Fruit fly (Drosophila melanogaster) whole organism, prepupa: Measurements from ENCODE around the gene TfIIA-S.

Experiments
- CG10631 ChIP-seq: fragments of 200-800 bp; sonication (Bioruptor generic); optimal IDR thresholded peaks from 2 replicates; lab custom pipeline; 2016; ENCODE audit warnings: missing biosample characterization, missing genetic modification characterization
- CG10669 ChIP-seq: fragments of 200-800 bp; sonication (Bioruptor generic); optimal IDR thresholded peaks from 3 replicates; lab custom pipeline; 2018; ENCODE audit warnings: missing biosample characterization, mild to moderate bottlenecking, missing genetic modification characterization, moderate library complexity
- CG11294 ChIP-seq: fragments of 200-800 bp; sonication (Bioruptor generic); IDR thresholded peaks from 2 replicates; pipeline ENCODE4 v1.3.6; 2022; ENCODE audit warnings: missing biosample characterization, missing genetic modification characterization
- CG11762 ChIP-seq: fragments of 200-800 bp; sonication (Bioruptor generic); optimal IDR thresholded peaks from 3 replicates; lab custom pipeline; 2016; ENCODE audit warnings: missing biosample characterization, missing genetic modification characterization; ENCODE audit not compliant: insufficient read depth
- CG11902 ChIP-seq: fragments of 200-800 bp; sonication (Bioruptor generic); optimal IDR thresholded peaks from 3 replicates; lab custom pipeline; 2016; ENCODE audit warnings: missing biosample characterization, missing genetic modification characterization
- CG15336 ChIP-seq: fragments of 200-800 bp; sonication (Bioruptor generic); IDR thresholded peaks from 2 replicates; pipeline ENCODE4 v1.3.6; 2022; ENCODE audit warnings: missing biosample characterization, missing genetic modification characterization
- CG16779 ChIP-seq: fragments of 200-800 bp; sonication (Bioruptor generic); optimal IDR thresholded peaks from 3 replicates; lab custom pipeline; 2017; ENCODE audit warnings: missing biosample characterization, mild to moderate bottlenecking, missing genetic modification characterization
- CG3032 ChIP-seq: fragments of 200-800 bp; optimal IDR thresholded peaks from 2 replicates; lab custom pipeline; 2019; ENCODE audit warnings: missing biosample characterization, mild to moderate bottlenecking, missing genetic modification characterization, moderate library complexity
- CG31627 ChIP-seq: fragments of 200-800 bp; sonication (Bioruptor generic); optimal IDR thresholded peaks from 3 replicates; lab custom pipeline; 2016; ENCODE audit warnings: missing biosample characterization, missing genetic modification characterization
- CG32006 ChIP-seq: fragments of 200-800 bp; sonication (Bioruptor generic); optimal IDR thresholded peaks from 3 replicates; lab custom pipeline; 2017; ENCODE audit warnings: missing biosample characterization, mild to moderate bottlenecking, missing genetic modification characterization
- CG34406 ChIP-seq: fragments of 200-800 bp; sonication (Bioruptor generic); optimal IDR thresholded peaks from 3 replicates; lab custom pipeline; 2016; ENCODE audit warnings: missing biosample characterization, missing genetic modification characterization
- CG3919 ChIP-seq: fragments of 200-800 bp; sonication (Bioruptor generic); optimal IDR thresholded peaks from 3 replicates; lab custom pipeline; 2016; ENCODE audit warnings: missing biosample characterization, missing genetic modification characterization
- CG4318 ChIP-seq: fragments of 200-800 bp; sonication (Bioruptor generic); optimal IDR thresholded peaks from 3 replicates; lab custom pipeline; 2017; ENCODE audit warnings: missing biosample characterization, mild to moderate bottlenecking, missing genetic modification characterization
- CG6163 ChIP-seq: fragments of 200-800 bp; sonication (Bioruptor generic); IDR thresholded peaks from 3 replicates; pipeline ENCODE4 v1.3.6; 2022; ENCODE audit warnings: missing biosample characterization, missing genetic modification characterization
- CG6276 ChIP-seq: fragments of 200-800 bp; sonication (Bioruptor generic); optimal IDR thresholded peaks from 2 replicates; lab custom pipeline; 2017; ENCODE audit warnings: missing biosample characterization, mild to moderate bottlenecking, missing genetic modification characterization
- CG6792 ChIP-seq: fragments of 200-800 bp; sonication (Bioruptor generic); optimal IDR thresholded peaks from 3 replicates; lab custom pipeline; 2016; ENCODE audit warnings: missing biosample characterization, missing genetic modification characterization
- CG6808 ChIP-seq: fragments of 200-800 bp; sonication (Bioruptor generic); optimal IDR thresholded peaks from 3 replicates; lab custom pipeline; 2017; ENCODE audit warnings: missing biosample characterization, missing genetic modification characterization, mild to moderate bottlenecking, moderate library complexity, missing genetic modification reagents
- CG6854 ChIP-seq: fragments of 200-800 bp; sonication (Bioruptor generic); optimal IDR thresholded peaks from 2 replicates; lab custom pipeline; 2017; ENCODE audit warnings: missing biosample characterization, mild to moderate bottlenecking, missing genetic modification characterization
- CG7368 ChIP-seq: fragments of 200-800 bp; sonication (Bioruptor generic); optimal IDR thresholded peaks from 3 replicates; lab custom pipeline; 2016; ENCODE audit warnings: missing biosample characterization, missing genetic modification characterization
- CG8119 ChIP-seq: fragments of 200-800 bp; sonication (Bioruptor generic); IDR thresholded peaks from 3 replicates; pipeline ENCODE4 v1.3.6; 2022; ENCODE audit warnings: missing biosample characterization, missing genetic modification characterization
- CG8319 ChIP-seq: fragments of 200-800 bp; sonication (Bioruptor generic); optimal IDR thresholded peaks from 3 replicates; lab custom pipeline; 2016; ENCODE audit warnings: missing biosample characterization, missing genetic modification characterization
- Eip75B ChIP-seq: fragments of 200-800 bp; sonication (Bioruptor generic); optimal IDR thresholded peaks from 3 replicates; lab custom pipeline; 2016; ENCODE audit warnings: missing biosample characterization, missing genetic modification characterization
- Eip78C ChIP-seq: fragments of 200-800 bp; sonication (Bioruptor generic); peaks from one replicate; lab custom pipeline; 2016; ENCODE audit warnings: missing biosample characterization, missing genetic modification characterization
- Eip93F ChIP-seq: fragments of 200-800 bp; sonication (Bioruptor generic); optimal IDR thresholded peaks from 2 replicates; lab custom pipeline; 2016; ENCODE audit warnings: missing biosample characterization, mild to moderate bottlenecking, missing genetic modification characterization
- Ets96B ChIP-seq: fragments of 200-800 bp; optimal IDR thresholded peaks from 2 replicates; lab custom pipeline; 2019; ENCODE audit warnings: missing biosample characterization, mild to moderate bottlenecking, missing genetic modification characterization, moderate library complexity
- Gug ChIP-seq: fragments of 200-800 bp; sonication (Bioruptor generic); IDR thresholded peaks from 2 replicates; pipeline ENCODE4 v1.3.6; 2022; ENCODE audit warnings: missing biosample characterization, missing genetic modification characterization
- Hr39 ChIP-seq: fragments of 200-800 bp; sonication (Bioruptor generic); optimal IDR thresholded peaks from 2 replicates; lab custom pipeline; 2016; ENCODE audit warnings: missing biosample characterization, missing genetic modification characterization
- Hr4 ChIP-seq: fragments of 200-800 bp; sonication (Bioruptor generic); optimal IDR thresholded peaks from 3 replicates; lab custom pipeline; 2016; ENCODE audit warnings: missing biosample characterization, missing genetic modification characterization
- Lpt ChIP-seq: fragments of 200-800 bp; sonication (Bioruptor generic); optimal IDR thresholded peaks from 3 replicates; lab custom pipeline; 2016; ENCODE audit warnings: missing biosample characterization, missing genetic modification characterization
- Met ChIP-seq: fragments of 200-800 bp; sonication (Bioruptor generic); optimal IDR thresholded peaks from 3 replicates; lab custom pipeline; 2016; ENCODE audit warnings: missing biosample characterization, missing genetic modification characterization
- OdsH ChIP-seq: fragments of 200-800 bp; sonication (Bioruptor generic); optimal IDR thresholded peaks from 3 replicates; lab custom pipeline; 2016; ENCODE audit warnings: missing biosample characterization, missing genetic modification characterization
- Sox14 ChIP-seq: fragments of 200-800 bp; sonication (Bioruptor generic); optimal IDR thresholded peaks from 3 replicates; lab custom pipeline; 2016; ENCODE audit warnings: missing biosample characterization, missing genetic modification characterization
- Sox15 ChIP-seq: fragments of 200-800 bp; sonication (Bioruptor generic); optimal IDR thresholded peaks from 3 replicates; lab custom pipeline; 2016; ENCODE audit warnings: missing biosample characterization, missing genetic modification characterization
- acj6 ChIP-seq: fragments of 200-800 bp; sonication (Bioruptor generic); optimal IDR thresholded peaks from 3 replicates; lab custom pipeline; 2016; ENCODE audit warnings: missing biosample characterization, missing genetic modification characterization
- cyc ChIP-seq: fragments of 200-800 bp; sonication (Bioruptor generic); optimal IDR thresholded peaks from 3 replicates; lab custom pipeline; 2016; ENCODE audit warnings: missing biosample characterization, missing genetic modification characterization
- dac ChIP-seq: fragments of 200-800 bp; sonication (Bioruptor generic); optimal IDR thresholded peaks from 2 replicates; lab custom pipeline; 2017; ENCODE audit warnings: missing biosample characterization, mild to moderate bottlenecking, missing genetic modification characterization
- dsx ChIP-seq: fragments of 200-800 bp; optimal IDR thresholded peaks from 3 replicates; lab custom pipeline; 2019; ENCODE audit warnings: missing biosample characterization, mild to moderate bottlenecking, missing genetic modification characterization, moderate library complexity; ENCODE audit not compliant: poor library complexity, severe bottlenecking
- eg ChIP-seq: fragments of 200-800 bp; sonication (Bioruptor generic); IDR thresholded peaks from 3 replicates; pipeline ENCODE4 v1.3.6; 2022; ENCODE audit warnings: missing biosample characterization, missing genetic modification characterization
- fd59A ChIP-seq: fragments of 200-800 bp; sonication (Bioruptor generic); optimal IDR thresholded peaks from 2 replicates; lab custom pipeline; 2017; ENCODE audit warnings: missing biosample characterization, mild to moderate bottlenecking, missing genetic modification characterization, missing genetic modification reagents
- fkh ChIP-seq: fragments of 200-800 bp; sonication (Bioruptor generic); optimal IDR thresholded peaks from 3 replicates; lab custom pipeline; 2017; ENCODE audit warnings: missing biosample characterization, mild to moderate bottlenecking, missing genetic modification characterization, moderate library complexity
- lz ChIP-seq: fragments of 200-800 bp; sonication (Bioruptor generic); optimal IDR thresholded peaks from 3 replicates; lab custom pipeline; 2016; ENCODE audit warnings: missing biosample characterization, missing genetic modification characterization
- net ChIP-seq: fragments of 200-800 bp; sonication (Bioruptor generic); optimal IDR thresholded peaks from 3 replicates; lab custom pipeline; 2016; ENCODE audit warnings: missing biosample characterization, missing genetic modification characterization
- pdm3 ChIP-seq: fragments of 200-800 bp; sonication (Bioruptor generic); optimal IDR thresholded peaks from 3 replicates; lab custom pipeline; 2016; ENCODE audit warnings: missing biosample characterization, missing genetic modification characterization
- spab ChIP-seq: fragments of 200-800 bp; sonication (Bioruptor generic); optimal IDR thresholded peaks from 2 replicates; lab custom pipeline; 2017; ENCODE audit warnings: missing biosample characterization, mild to moderate bottlenecking, missing genetic modification characterization, missing genetic modification reagents
- svp ChIP-seq: fragments of 200-800 bp; sonication (Bioruptor generic); peaks from one replicate; lab custom pipeline; 2016; ENCODE audit warnings: missing biosample characterization, missing genetic modification characterization
- topi ChIP-seq: fragments of 200-800 bp; sonication (Bioruptor generic); optimal IDR thresholded peaks from 3 replicates; lab custom pipeline; 2016; ENCODE audit warnings: missing biosample characterization, missing genetic modification characterization
- vri ChIP-seq: fragments of 200-800 bp; sonication (Bioruptor generic); optimal IDR thresholded peaks from 3 replicates; lab custom pipeline; 2016; ENCODE audit warnings: missing biosample characterization, mild to moderate bottlenecking, missing genetic modification characterization

Gene TfIIA-S

DNA sequence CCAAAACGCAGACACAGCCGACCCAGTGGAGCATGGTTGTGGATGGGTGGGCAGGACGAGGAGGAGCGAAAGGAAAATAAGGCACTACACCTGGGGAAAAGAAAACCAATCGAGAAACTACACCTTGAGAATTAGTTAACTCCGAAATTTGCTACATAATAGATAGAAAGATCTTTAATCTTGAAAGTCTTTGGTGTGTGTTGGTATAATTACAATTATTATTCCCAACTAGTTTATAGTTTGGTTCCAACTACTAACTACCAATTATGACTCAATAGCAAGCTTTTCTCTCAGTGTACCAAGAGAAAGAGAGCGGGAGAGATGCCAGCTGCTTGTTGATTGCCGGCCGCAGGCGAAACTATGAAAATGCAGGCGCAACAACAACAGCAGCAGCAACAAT lies 16.7 kb downstream of the TfIIA-S start (continued):
- TF ChIP-seq Met (GFP tag; lab: Kevin White, UChicago) = peak; percentile 78
- TF ChIP-seq Hr4 (GFP tag; lab: Kevin White, UChicago) = peak; percentile 91
- TF ChIP-seq acj6 = peak; percentile 72
- TF ChIP-seq CG6808 (GFP tag; lab: Kevin White, UChicago) = peak; percentile 66
- peak; percentile 34; the same call in 1 of the 2 replicates for TF ChIP-seq CG11294
- TF ChIP-seq Lpt (GFP tag; lab: Kevin White, UChicago) = peak; percentile 79
- peak; percentile 62 for TF ChIP-seq cyc (GFP tag; lab: Kevin White, UChicago)
- peak; percentile 87 for TF ChIP-seq CG32006 (GFP tag; lab: Kevin White, UChicago)
- TF ChIP-seq CG6276 (GFP tag; lab: Kevin White, UChicago) = peak; percentile 81
- TF ChIP-seq net = peak; percentile 77
- peak; percentile 68 for TF ChIP-seq Ets96B (tag; lab: Kevin White, UChicago)
- TF ChIP-seq dac (GFP tag; lab: Kevin White, UChicago) = peak; percentile 71
- TF ChIP-seq Eip93F (GFP tag; lab: Kevin White, UChicago) = peak; percentile 13
- peak; percentile 64 for TF ChIP-seq svp (GFP tag; lab: Kevin White, UChicago)
- TF ChIP-seq CG10631 (GFP tag; lab: Kevin White, UChicago) = peak; percentile 76
- no peak for TF ChIP-seq fkh (GFP tag; lab: Kevin White, UChicago)
- peak; percentile 73 for TF ChIP-seq CG11762
- peak; percentile 79 for TF ChIP-seq Sox14 (GFP tag; lab: Kevin White, UChicago)
- peak; percentile 69 for TF ChIP-seq CG4318 (GFP tag; lab: Kevin White, UChicago)
- peak; percentile 89 for TF ChIP-seq CG6163 (GFP tag; lab: Robert Waterston, UW)
- TF ChIP-seq CG8319 (GFP tag; lab: Kevin White, UChicago) = peak; percentile 39
- TF ChIP-seq Gug = peak; percentile 71; the same call in 1 of the 2 replicates
- TF ChIP-seq, all 60 proteins: peak for 55

DNA sequence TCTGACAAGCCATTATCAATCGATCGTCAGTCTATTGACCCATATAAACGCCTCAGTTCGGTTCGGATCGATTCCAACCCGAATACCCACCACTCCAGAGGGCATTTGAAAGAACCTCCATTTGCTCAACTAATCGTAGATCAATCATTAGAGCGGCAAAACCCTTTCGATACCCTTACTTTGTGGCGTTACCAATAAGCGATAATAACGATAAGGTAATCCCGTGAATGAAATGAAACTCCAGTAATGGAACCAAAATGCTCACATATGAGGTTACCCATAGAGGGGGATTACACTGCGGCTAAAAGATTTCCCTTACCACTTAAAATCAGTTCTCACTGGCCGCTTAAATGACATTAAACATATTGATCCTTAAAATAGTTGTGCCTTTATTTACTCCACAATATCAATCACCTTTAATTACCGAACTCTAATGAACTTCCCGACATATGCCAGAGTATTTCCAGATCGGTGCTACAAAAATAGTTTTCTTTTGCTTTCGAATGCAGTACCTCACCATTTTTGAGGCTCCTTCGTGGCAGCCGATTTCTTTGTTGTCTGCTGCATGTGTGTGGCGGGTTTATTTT lies 18.2 kb downstream of the TfIIA-S start:
- TF ChIP-seq CG15336 = 0 out of 2 replicates have a peak, but pooled peaks have one; percentile 25
- TF ChIP-seq CG6163 (GFP tag; lab: Robert Waterston, UW) = peak; percentile 55; the same call in 1 of the 3 replicates
- peak; percentile 47 for TF ChIP-seq topi (GFP tag; lab: Kevin White, UChicago)
- peak; percentile 35 for TF ChIP-seq CG7368 (GFP tag; lab: Kevin White, UChicago)
- TF ChIP-seq pdm3 (GFP tag; lab: Kevin White, UChicago) = peak; percentile 27
- peak; percentile 6 for TF ChIP-seq Eip75B (GFP tag; lab: Kevin White, UChicago)
- 0 out of 3 replicates have a peak, but pooled peaks have one; percentile 37 for TF ChIP-seq eg
- TF ChIP-seq CG8319 (GFP tag; lab: Kevin White, UChicago) = peak; percentile 33
- TF ChIP-seq lz (GFP tag; lab: Kevin White, UChicago) = peak; percentile 41
- TF ChIP-seq Sox14 (GFP tag; lab: Kevin White, UChicago) = peak; percentile 70
- peak; percentile 13 for TF ChIP-seq spab (GFP tag; lab: Kevin White, UChicago)
- peak; percentile 51 for TF ChIP-seq CG31627 (GFP tag; lab: Kevin White, UChicago)
- TF ChIP-seq acj6 = peak; percentile 51
- TF ChIP-seq cyc (GFP tag; lab: Kevin White, UChicago) = peak; percentile 58
- TF ChIP-seq CG10631 (GFP tag; lab: Kevin White, UChicago) = peak; percentile 7
- TF ChIP-seq Eip93F (GFP tag; lab: Kevin White, UChicago) = no peak
- TF ChIP-seq Sox15 (GFP tag; lab: Kevin White, UChicago) = no peak
- peak; percentile 11 for TF ChIP-seq Hr4 (GFP tag; lab: Kevin White, UChicago)
- TF ChIP-seq CG8119 (GFP tag; lab: Robert Waterston, UW) = 0 out of 3 replicates have a peak, but pooled peaks have one; percentile 22
- TF ChIP-seq CG6854 = no peak
- TF ChIP-seq vri = peak; percentile 51
- TF ChIP-seq CG11902 = peak; percentile 25
- peak; percentile 43 for TF ChIP-seq CG32006 (GFP tag; lab: Kevin White, UChicago)
- no peak for TF ChIP-seq CG16779 (tag; lab: Kevin White, UChicago)
- TF ChIP-seq Hr39 (GFP tag; lab: Kevin White, UChicago) = peak; percentile 55
- no peak for TF ChIP-seq CG3032 (tag; lab: Kevin White, UChicago)
- TF ChIP-seq CG4318 (GFP tag; lab: Kevin White, UChicago) = no peak
- peak; percentile 69 for TF ChIP-seq svp (GFP tag; lab: Kevin White, UChicago)
- TF ChIP-seq CG10669 = peak; percentile 48
- TF ChIP-seq Eip78C (GFP tag; lab: Kevin White, UChicago) = peak; percentile 78
- peak; percentile 6 for TF ChIP-seq fd59A
- TF ChIP-seq CG11294 = no peak
- TF ChIP-seq CG3919 (GFP tag; lab: Kevin White, UChicago) = peak; percentile 52
- TF ChIP-seq CG34406 = peak; percentile 42
- TF ChIP-seq dsx = peak; percentile 32
- peak; percentile 58 for TF ChIP-seq Met (GFP tag; lab: Kevin White, UChicago)
- peak; percentile 29 for TF ChIP-seq CG6792 (GFP tag; lab: Kevin White, UChicago)
- peak; percentile 60 for TF ChIP-seq OdsH (GFP tag; lab: Kevin White, UChicago)
- no peak for TF ChIP-seq Lpt (GFP tag; lab: Kevin White, UChicago)
